Worm (Caenorhabditis elegans): Measurements from ENCODE around the gene gpb-1.

The gpb-1 gene

ce11 chrII:11761806-11762512 lies 13.5 kb upstream of the gpb-1 start (continued):
- no peak for TF ChIP-seq nhr-77 (tag; optimal IDR thresholded peaks at IDR 0.05)
- no peak for TF ChIP-seq C34B4.2 (tag; optimal IDR thresholded peaks at IDR 0.05)

DNA sequence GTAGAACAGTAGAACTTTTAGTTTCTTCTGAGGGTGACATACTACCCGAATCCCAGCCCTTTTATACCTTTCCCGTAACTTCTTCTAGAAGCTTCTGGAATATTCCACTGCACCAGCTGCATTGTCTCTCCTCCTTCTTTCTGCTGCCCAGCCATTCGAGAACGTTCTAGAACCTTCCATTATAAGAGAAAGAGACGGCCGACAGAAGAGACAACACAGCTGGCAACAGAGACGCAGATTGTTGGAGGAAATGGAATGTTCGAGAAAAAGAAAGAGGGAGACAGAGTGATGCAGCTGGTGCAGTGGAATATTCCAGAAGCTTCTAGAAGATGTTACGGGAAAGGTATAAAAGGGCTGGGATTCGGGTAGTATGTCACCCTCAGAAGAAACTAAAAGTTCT lies 10.9 kb upstream of the gpb-1 start, which contains the start of the genes F44E5.4 and F44E5.5:
Gene F44E5.4, minus strand, starts transcription at position 35 of the 400 bp plus-strand sequence.
Gene F44E5.5, plus strand, starts transcription at position 386 of the 400 bp plus-strand sequence.
- TF ChIP-seq ceh-82 (tag; optimal IDR thresholded peaks at IDR 0.05) (peak; percentile 65 to 81 (median 69)), unc-130 (tag; optimal IDR thresholded peaks at IDR 0.05) (peak; percentile 38), lin-35 (GFP tag; optimal IDR thresholded peaks at IDR 0.05) (peak; percentile 31 to 78), nhr-12 (tag; optimal IDR thresholded peaks at IDR 0.05) (peak; percentile 54), rnt-1 (tag; optimal IDR thresholded peaks at IDR 0.05) (peak; percentile 88), nhr-76 (tag; optimal IDR thresholded peaks at IDR 0.05) (peak; percentile 27), elt-2 (tag; optimal IDR thresholded peaks at IDR 0.05) (peak; percentile 54), nhr-71 (tag; optimal IDR thresholded peaks at IDR 0.05) (peak; percentile 97), mef-2 (tag; optimal IDR thresholded peaks at IDR 0.05) (peak; percentile 56), lin-13 (GFP tag; optimal IDR thresholded peaks at IDR 0.05) (peak; percentile 87), snu-23 (GFP tag; optimal IDR thresholded peaks at IDR 0.05) (peak; percentile 92), jun-1 (tag; optimal IDR thresholded peaks at IDR 0.05) (peak; percentile 90), ceh-63 (GFP tag; optimal IDR thresholded peaks at IDR 0.05) (peak; percentile 75), irx-1 (tag; optimal IDR thresholded peaks at IDR 0.05) (peak; percentile 86), zip-4 (GFP tag; optimal IDR thresholded peaks at IDR 0.05) (peak; percentile 76), lin-14 (GFP tag; optimal IDR thresholded peaks at IDR 0.05) (peak; percentile 94), sox-4 (tag; optimal IDR thresholded peaks at IDR 0.05) (peak; percentile 84), fkh-10 (GFP tag; optimal IDR thresholded peaks at IDR 0.05) (peak; percentile 61), C34B4.2 (tag; optimal IDR thresholded peaks at IDR 0.05) (peak; percentile 86), pax-3 (tag; optimal IDR thresholded peaks at IDR 0.05) (peak; percentile 90), ets-5 (GFP tag; IDR thresholded peaks at IDR 0.05) (peak; percentile 98; the same call in 1 of the 2 replicates), nhr-20 (tag; optimal IDR thresholded peaks at IDR 0.05) (peak; percentile 89), nhr-19 (GFP tag; conservative IDR thresholded peaks at IDR 0.05) (peak; percentile 96), dpl-1 (GFP tag; optimal IDR thresholded peaks at IDR 0.05) (peak; percentile 57 to 62 (median 62)), aha-1 (tag; optimal IDR thresholded peaks at IDR 0.05) (peak; percentile 76), nhr-237 (tag; optimal IDR thresholded peaks at IDR 0.05) (peak; percentile 83), fkh-4 (tag; optimal IDR thresholded peaks at IDR 0.05; ENCODE audit: borderline replicate concordance) (peak; percentile 37), elt-3 (tag; optimal IDR thresholded peaks at IDR 0.05) (peak in 2 of 6 experiments; percentile 63 to 86), lir-3 (tag; optimal IDR thresholded peaks at IDR 0.05; ENCODE audit: poor library complexity) (peak; percentile 64), mep-1 (tag; optimal IDR thresholded peaks at IDR 0.05) (peak; percentile 62), efl-1 (optimal IDR thresholded peaks at IDR 0.05) (peak; percentile 73 to 86), efl-1 (GFP tag; optimal IDR thresholded peaks at IDR 0.05 in 1 of 2) (peak; percentile 53 to 96), xbp-1 (tag; optimal IDR thresholded peaks at IDR 0.05) (peak; percentile 84), nhr-47 (tag; optimal IDR thresholded peaks at IDR 0.05) (peak; percentile 96), nhr-90 (tag; optimal IDR thresholded peaks at IDR 0.05; ENCODE audit: poor library complexity) (peak; percentile 88), unc-86 (tag; optimal IDR thresholded peaks at IDR 0.05) (peak; percentile 89), ceh-90 (tag; optimal IDR thresholded peaks at IDR 0.05) (peak; percentile 12), nhr-85 (tag) (peak; percentile 90), mdl-1 (tag; optimal IDR thresholded peaks at IDR 0.05) (peak in 1 of 2 experiments; percentile 61), nhr-28 (tag; optimal IDR thresholded peaks at IDR 0.05) (peak; percentile 42), dsc-1 (tag; optimal IDR thresholded peaks at IDR 0.05) (peak; percentile 91), egl-13 (tag; optimal IDR thresholded peaks at IDR 0.05) (peak; percentile 92), skn-1 (tag; optimal IDR thresholded peaks at IDR 0.05) (peak; percentile 47), C16A3.4 (tag; optimal IDR thresholded peaks at IDR 0.05) (peak; percentile 16), ceh-8 (GFP tag; optimal IDR thresholded peaks at IDR 0.05) (peak; percentile 87), C04F5.9 (tag; optimal IDR thresholded peaks at IDR 0.05) (peak; percentile 36), ztf-11 (tag; optimal IDR thresholded peaks at IDR 0.05) (peak in 1 of 2 experiments; percentile 78), swsn-7 (tag; optimal IDR thresholded peaks at IDR 0.05) (peak; percentile 95)

All from whole organism, L1 larva.